Fruit fly (Drosophila melanogaster): Measurements from ENCODE around the gene COX5BL.

DNA sequence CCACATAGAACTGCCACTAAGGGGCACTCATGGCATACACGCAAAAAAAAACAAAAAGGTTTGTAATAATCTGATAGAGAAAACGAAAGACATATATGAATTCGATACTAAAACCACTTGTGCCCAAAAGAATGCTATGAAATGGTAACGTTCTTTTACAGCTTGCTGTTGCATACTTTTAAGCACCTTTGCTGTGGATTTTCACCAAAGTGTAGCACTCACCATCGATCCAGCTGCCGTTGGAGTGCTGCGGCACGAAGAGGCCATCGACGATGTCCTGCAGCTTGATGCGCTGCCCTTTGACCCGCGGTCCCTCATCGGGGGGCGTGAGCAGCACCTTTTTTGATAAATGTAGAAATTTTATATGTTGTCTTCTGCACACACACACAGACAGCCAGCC is 19.8 kb downstream of the COX5BL start:
- no peak for TF ChIP-seq Asciz (GFP tag; optimal IDR thresholded peaks at IDR 0.05)
- TF ChIP-seq nau (GFP tag; optimal IDR thresholded peaks at IDR 0.05): no peak
- no peak for TF ChIP-seq CG1603 (tag; optimal IDR thresholded peaks at IDR 0.05)
